Fruit fly (Drosophila melanogaster) whole organism: ENCODE data around the gene CG14736.

ENCODE experiments used
- CG8478 ChIP-seq: fragments of >200 bp; optimal IDR thresholded peaks from 2 replicates; lab custom pipeline; 2018; ENCODE audit warnings: inconsistent platforms
- Dll ChIP-seq: fragments of >200 bp; optimal IDR thresholded peaks from 2 replicates; lab custom pipeline; 2017
- EcR ChIP-seq, 2 experiments: fragments of >200 bp; optimal IDR thresholded peaks; 2 replicates each; lab custom pipeline; 2017; ENCODE audit warnings: missing biosample characterization in 2 of 2, missing genetic modification characterization in 2 of 2, missing genetic modification reagents in 2 of 2
- pan ChIP-seq: fragments of >200 bp; optimal IDR thresholded peaks from 2 replicates; lab custom pipeline; 2017
- psq ChIP-seq: fragments of >200 bp; optimal IDR thresholded peaks from 2 replicates; lab custom pipeline; 2017
- usp ChIP-seq: fragments of >200 bp; optimal IDR thresholded peaks from 2 replicates; lab custom pipeline; 2017; ENCODE audit warnings: missing biosample characterization, missing genetic modification characterization, mixed read lengths

CG14736 gene

DNA sequence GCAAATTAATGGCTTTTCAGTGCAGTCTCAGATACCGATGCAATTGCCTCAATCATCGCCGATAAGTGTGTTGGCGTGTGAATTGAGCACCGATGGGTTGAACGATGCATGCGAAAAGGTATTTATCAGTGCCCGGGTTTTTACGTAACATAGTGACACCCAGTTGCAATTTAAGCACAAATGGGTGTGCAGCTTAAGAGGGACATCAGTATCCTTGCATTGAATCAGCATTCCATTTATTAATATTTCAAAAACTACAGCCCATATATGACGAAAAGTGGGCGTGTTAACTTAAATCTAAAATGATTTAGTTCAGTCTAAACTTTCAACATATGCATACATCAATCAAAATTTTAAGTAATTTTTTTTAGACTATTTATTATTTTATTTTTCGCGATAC, 7.5 kb upstream of the CG14736 start, which contains the start of gene ssp5:
Gene ssp5 (plus strand): TSS at position 301 of the 400 bp plus-strand sequence.
- no peak for TF ChIP-seq CG8478 (lab: Kevin White, UChicago)
- no peak for TF ChIP-seq pan (lab: Kevin White, UChicago)
- TF ChIP-seq Dll (lab: Kevin White, UChicago), result no peak

DNA sequence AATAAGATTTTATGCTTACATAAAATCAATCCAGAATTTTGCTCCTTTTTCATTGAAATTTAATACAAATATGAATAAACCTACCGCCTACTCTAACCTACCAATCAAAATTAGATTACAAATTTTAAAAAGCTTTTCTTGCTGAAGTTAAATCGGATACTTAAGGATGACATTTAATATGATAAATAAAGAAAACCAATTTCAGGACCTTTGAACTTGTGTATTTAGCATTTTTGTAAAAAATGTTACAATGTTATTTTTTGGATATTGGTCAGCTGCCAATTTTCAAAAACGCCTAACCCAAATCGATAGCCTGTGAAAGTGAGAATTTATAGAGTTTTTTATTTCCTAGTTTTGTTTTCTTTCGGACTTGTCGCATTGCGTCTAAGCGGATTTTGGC, 8.8 kb downstream of the CG14736 start, which contains the start of gene CG14739:
Gene CG14739 (minus strand): TSS at position 101 of the 400 bp plus-strand sequence.
- TF ChIP-seq psq (lab: Kevin White, UChicago) (no peak), Dll (lab: Kevin White, UChicago) (no peak), CG8478 (lab: Kevin White, UChicago) (no peak), usp (GFP tag; lab: Kevin White, UChicago) (no peak), EcR (GFP tag; optimal IDR thresholded peaks at IDR 0.05; lab: Kevin White, UChicago) (no peak), pan (lab: Kevin White, UChicago) (no peak)

DNA sequence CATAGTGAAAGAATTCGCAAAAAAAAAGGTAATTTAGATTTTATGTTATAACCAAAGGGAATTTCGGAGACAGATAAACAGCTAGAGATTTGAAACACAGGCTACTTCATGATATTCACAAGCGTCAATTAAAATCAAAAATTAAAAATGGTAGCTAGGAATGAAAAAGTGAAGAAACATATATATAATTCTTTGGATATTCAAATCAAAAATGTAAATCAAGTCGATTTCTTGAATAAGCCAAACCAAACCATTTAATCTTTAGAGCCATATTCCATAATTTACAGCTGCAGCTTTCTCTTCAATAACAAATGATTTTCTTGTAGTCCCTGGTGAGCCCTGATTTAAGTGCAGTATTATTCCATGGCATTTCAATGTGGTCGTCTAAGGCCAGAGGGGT, 22.5 kb downstream of the CG14736 start, which contains the start of gene CG14740:
Gene CG14740 (minus strand): TSS at position 101 of the 400 bp plus-strand sequence.
- TF ChIP-seq EcR (GFP tag; optimal IDR thresholded peaks at IDR 0.05; lab: Kevin White, UChicago) (no peak), CG8478 (lab: Kevin White, UChicago) (no peak), psq (lab: Kevin White, UChicago) (no peak), Dll (lab: Kevin White, UChicago) (no peak), pan (lab: Kevin White, UChicago) (no peak), usp (GFP tag; lab: Kevin White, UChicago) (no peak)

DNA sequence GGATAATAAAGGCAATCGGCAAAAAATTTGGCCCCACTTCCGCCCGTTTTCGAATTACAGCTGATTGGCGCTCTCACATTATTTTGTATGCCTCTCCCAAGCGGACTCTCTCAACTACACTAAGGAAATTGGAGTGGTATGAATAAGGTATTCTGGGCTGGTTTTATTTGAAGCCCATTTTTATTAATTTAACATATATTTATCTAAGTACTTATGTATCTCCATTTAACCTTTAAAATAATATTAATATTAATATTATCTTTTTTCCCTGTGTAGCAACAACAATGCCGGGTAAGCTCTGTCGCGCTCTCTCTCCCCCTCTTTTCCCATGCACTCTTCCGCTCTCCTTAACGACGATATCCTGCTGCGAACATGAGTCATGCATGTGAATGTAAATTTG, 38.6 kb downstream of the CG14736 start:
- TF ChIP-seq usp (GFP tag; lab: Kevin White, UChicago) (no peak), Dll (lab: Kevin White, UChicago) (no peak), EcR (GFP tag; optimal IDR thresholded peaks at IDR 0.05; lab: Kevin White, UChicago) (no peak), psq (lab: Kevin White, UChicago) (no peak), pan (lab: Kevin White, UChicago) (no peak), CG8478 (lab: Kevin White, UChicago) (no peak)

DNA sequence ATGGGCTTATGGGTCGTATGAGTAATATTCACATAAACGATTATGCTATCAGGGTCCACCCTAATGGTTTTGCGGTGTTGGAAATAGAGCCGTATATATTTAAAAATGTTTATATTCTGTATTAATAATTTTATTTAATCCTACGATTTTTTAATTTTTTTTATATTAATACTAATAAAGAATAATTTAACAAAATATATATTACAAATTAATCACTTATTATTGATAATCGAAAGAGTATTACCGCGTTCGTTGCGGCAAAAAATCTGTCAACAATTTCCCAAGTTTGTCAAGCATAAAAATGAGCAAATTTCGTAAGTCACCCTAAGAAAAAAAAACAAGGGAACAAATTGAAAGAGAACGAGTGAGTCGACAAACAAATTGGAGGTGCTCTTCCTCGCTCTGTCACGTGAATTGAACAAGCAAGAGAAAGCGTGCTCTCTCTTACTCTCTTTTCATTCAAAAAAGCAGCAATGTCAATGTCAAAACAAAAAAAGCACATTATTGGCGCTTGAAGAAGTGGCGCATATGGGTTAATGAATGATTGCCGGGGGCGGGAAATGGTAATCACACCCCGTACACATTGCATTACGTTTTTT, 40.1 kb downstream of the CG14736 start:
- TF ChIP-seq psq (lab: Kevin White, UChicago) (no peak), EcR (GFP tag; optimal IDR thresholded peaks at IDR 0.05; lab: Kevin White, UChicago) (no peak), pan (lab: Kevin White, UChicago) (no peak), Dll (lab: Kevin White, UChicago) (no peak), CG8478 (lab: Kevin White, UChicago) (no peak), usp (GFP tag; lab: Kevin White, UChicago) (no peak)

DNA sequence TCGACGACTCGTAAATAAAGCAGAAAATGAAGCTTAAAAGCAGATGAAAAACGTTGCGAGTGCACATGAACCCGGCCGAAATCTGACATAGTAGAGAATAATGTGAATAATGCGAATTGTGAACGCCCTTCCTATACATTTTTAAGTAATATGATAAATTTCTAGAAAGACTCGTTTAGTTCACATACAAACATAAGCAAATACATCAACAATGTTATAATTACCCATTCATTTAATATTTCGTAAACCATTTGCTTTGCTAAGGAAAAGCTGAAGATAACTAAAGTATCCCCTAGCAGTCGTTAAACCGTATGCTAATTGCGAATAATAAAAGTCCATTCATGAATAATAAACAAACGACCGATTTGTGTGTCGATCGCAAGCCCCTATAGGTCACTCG, 43.2 kb downstream of the CG14736 start:
- TF ChIP-seq EcR (GFP tag; optimal IDR thresholded peaks at IDR 0.05; lab: Kevin White, UChicago) (no peak), Dll (lab: Kevin White, UChicago) (no peak)

DNA sequence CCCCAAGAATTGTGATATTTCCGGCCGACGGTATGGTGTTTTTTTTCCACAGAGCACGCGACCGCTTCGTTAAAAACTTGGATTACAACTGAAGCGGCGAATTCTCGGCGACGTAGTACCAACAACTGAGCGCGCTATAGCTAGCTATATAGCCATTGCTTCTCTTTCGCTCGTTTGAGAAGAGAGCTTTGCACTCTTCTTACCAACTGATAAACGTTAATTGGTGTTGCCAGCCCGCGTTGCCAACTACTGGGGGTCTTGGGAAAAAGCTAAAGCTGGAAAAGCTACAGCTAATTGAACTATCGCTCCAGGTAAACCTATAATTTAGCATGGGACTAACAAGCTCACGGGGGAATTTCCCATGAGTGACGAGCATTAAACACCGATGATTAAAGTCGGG, 50.2 kb downstream of the CG14736 start, which contains the start of gene ATP8B:
Gene ATP8B (minus strand): TSS at position 64 of the 400 bp plus-strand sequence.
- TF ChIP-seq usp (GFP tag; lab: Kevin White, UChicago), result no peak
- TF ChIP-seq pan (lab: Kevin White, UChicago), result no peak
- no peak for TF ChIP-seq psq (lab: Kevin White, UChicago)
- no peak for TF ChIP-seq CG8478 (lab: Kevin White, UChicago)
- TF ChIP-seq Dll (lab: Kevin White, UChicago), result no peak
- no peak for TF ChIP-seq EcR (GFP tag; optimal IDR thresholded peaks at IDR 0.05; lab: Kevin White, UChicago)
